Fruit fly (Drosophila melanogaster) whole organism, embryonic: ENCODE results near the gene CG15865.

Experiments used
- Adf1 ChIP-seq: fragments of 200-800 bp; sonication (Bioruptor generic); IDR thresholded peaks from 2 replicates; pipeline ENCODE4 v1.3.6; 2022; ENCODE audit warnings: missing biosample characterization, missing genetic modification characterization
- C15 ChIP-seq: fragments of 200-800 bp; sonication (Bioruptor generic); IDR thresholded peaks from 3 replicates; pipeline ENCODE4 v1.3.6; 2022; ENCODE audit warnings: missing biosample characterization, missing genetic modification characterization
- CG11723 ChIP-seq: fragments of 200-800 bp; sonication (Bioruptor generic); optimal IDR thresholded peaks from 2 replicates; lab custom pipeline; 2017; ENCODE audit warnings: missing biosample characterization, mild to moderate bottlenecking, missing genetic modification characterization
- CG13775 ChIP-seq: fragments of 200-800 bp; sonication (Bioruptor generic); optimal IDR thresholded peaks from 3 replicates; lab custom pipeline; 2017; ENCODE audit warnings: missing biosample characterization, mild to moderate bottlenecking, missing genetic modification characterization
- CG13894 ChIP-seq: fragments of 200-800 bp; sonication (Bioruptor generic); optimal IDR thresholded peaks from 3 replicates; lab custom pipeline; 2018; ENCODE audit warnings: missing biosample characterization, mild to moderate bottlenecking, missing genetic modification characterization, moderate library complexity
- CG14050 ChIP-seq: fragments of 200-800 bp; sonication (Bioruptor generic); IDR thresholded peaks from 3 replicates; pipeline ENCODE4 v1.3.6; 2022; ENCODE audit warnings: missing biosample characterization, missing genetic modification characterization
- CG14710 ChIP-seq: fragments of 200-800 bp; sonication (Bioruptor generic); optimal IDR thresholded peaks from 3 replicates; lab custom pipeline; 2019; ENCODE audit warnings: missing biosample characterization, mild to moderate bottlenecking, missing genetic modification characterization, moderate library complexity
- CG15011 ChIP-seq: fragments of 200-800 bp; sonication (Bioruptor generic); optimal IDR thresholded peaks from 3 replicates; lab custom pipeline; 2018; ENCODE audit warnings: missing biosample characterization, mild to moderate bottlenecking, missing genetic modification characterization
- CG15601 ChIP-seq: fragments of 200-800 bp; sonication (Bioruptor generic); optimal IDR thresholded peaks from 3 replicates; lab custom pipeline; 2019; ENCODE audit warnings: missing biosample characterization, mild to moderate bottlenecking, missing genetic modification characterization, moderate library complexity
- CG17186 ChIP-seq: fragments of 200-800 bp; sonication (Bioruptor generic); optimal IDR thresholded peaks from 3 replicates; lab custom pipeline; 2017; ENCODE audit warnings: missing biosample characterization, missing genetic modification reagents, missing genetic modification characterization
- CG17361 ChIP-seq: fragments of 200-800 bp; sonication (Bioruptor generic); IDR thresholded peaks from 3 replicates; pipeline ENCODE4 v1.3.6; 2022; ENCODE audit warnings: missing biosample characterization, missing genetic modification characterization
- CG31441 ChIP-seq: fragments of 200-800 bp; sonication (Bioruptor generic); IDR thresholded peaks from 2 replicates; pipeline ENCODE4 v1.3.6; 2022; ENCODE audit warnings: missing biosample characterization, missing genetic modification characterization
- CG43689 ChIP-seq: fragments of 200-800 bp; sonication (Bioruptor generic); IDR thresholded peaks from 2 replicates; pipeline ENCODE4 v1.3.6; 2022; ENCODE audit warnings: missing biosample characterization, missing genetic modification characterization
- CG4820 ChIP-seq: fragments of 200-800 bp; sonication (Bioruptor generic); optimal IDR thresholded peaks from 3 replicates; lab custom pipeline; 2016; ENCODE audit warnings: missing biosample characterization, missing genetic modification characterization
- CG8281 ChIP-seq: fragments of 200-800 bp; sonication (Bioruptor generic); optimal IDR thresholded peaks from 2 replicates; lab custom pipeline; 2018; ENCODE audit warnings: missing biosample characterization, mild to moderate bottlenecking, missing genetic modification characterization, moderate library complexity
- CG8290 ChIP-seq, 3 experiments: fragments of 200-800 bp; sonication (Bioruptor generic); optimal IDR thresholded peaks; 2 replicates each; lab custom pipeline; 2016 to 2019; ENCODE audit warnings: missing biosample characterization in 3 of 3, missing genetic modification characterization in 3 of 3, mild to moderate bottlenecking in 2 of 3, moderate library complexity in 1 of 3
- CG9727 ChIP-seq: fragments of 200-800 bp; sonication (Bioruptor generic); optimal IDR thresholded peaks from 3 replicates; lab custom pipeline; 2017; ENCODE audit warnings: missing biosample characterization, mild to moderate bottlenecking, missing genetic modification characterization
- D19B ChIP-seq: fragments of 200-800 bp; sonication (Bioruptor generic); optimal IDR thresholded peaks from 2 replicates; lab custom pipeline; 2017; ENCODE audit warnings: missing biosample characterization, mild to moderate bottlenecking, missing genetic modification characterization
- Ets65A ChIP-seq: fragments of 200-800 bp; sonication (Bioruptor generic); peaks from one replicate; lab custom pipeline; 2016; ENCODE audit warnings: missing biosample characterization, missing genetic modification characterization
- Gug ChIP-seq: fragments of 200-800 bp; sonication (Bioruptor generic); IDR thresholded peaks from 4 replicates; pipeline ENCODE4 v1.3.6; 2022; ENCODE audit warnings: missing biosample characterization, missing genetic modification characterization
- Hey ChIP-seq: fragments of 200-800 bp; sonication (Bioruptor generic); optimal IDR thresholded peaks from 3 replicates; lab custom pipeline; 2018; ENCODE audit warnings: missing biosample characterization, mild to moderate bottlenecking, missing genetic modification characterization
- Lim3 ChIP-seq: fragments of 200-800 bp; sonication (Bioruptor generic); IDR thresholded peaks from 2 replicates; pipeline ENCODE4 v1.3.6; 2022; ENCODE audit warnings: missing biosample characterization, missing genetic modification characterization
- Mad ChIP-seq: fragments of 200-800 bp; sonication (Bioruptor generic); optimal IDR thresholded peaks from 2 replicates; lab custom pipeline; 2016; ENCODE audit warnings: missing biosample characterization, missing genetic modification characterization
- Pdp1 ChIP-seq, 2 experiments: fragments of 200-800 bp; sonication (Bioruptor generic); optimal IDR thresholded peaks; 3 replicates each; lab custom pipeline; 2016; ENCODE audit warnings: missing biosample characterization in 2 of 2, missing genetic modification characterization in 2 of 2, mild to moderate bottlenecking in 1 of 2, moderate library complexity in 1 of 2
- Sry-β ChIP-seq: fragments of 200-800 bp; sonication (Bioruptor generic); optimal IDR thresholded peaks from 2 replicates; lab custom pipeline; 2018; ENCODE audit warnings: missing biosample characterization, mild to moderate bottlenecking, missing genetic modification characterization, moderate library complexity
- Xbp1 ChIP-seq: fragments of 200-800 bp; sonication (Bioruptor generic); optimal IDR thresholded peaks from 3 replicates; lab custom pipeline; 2016; ENCODE audit warnings: missing biosample characterization, mild to moderate bottlenecking, missing genetic modification characterization
- Xrp1 ChIP-seq: fragments of 200-800 bp; sonication (Bioruptor generic); IDR thresholded peaks from 2 replicates; pipeline ENCODE4 v1.3.6; 2022; ENCODE audit warnings: missing biosample characterization, missing genetic modification characterization
- abd-A ChIP-seq: fragments of 200-800 bp; sonication (Bioruptor generic); optimal IDR thresholded peaks from 3 replicates; lab custom pipeline; 2019; ENCODE audit warnings: missing biosample characterization, mild to moderate bottlenecking, missing genetic modification characterization, moderate library complexity
- bigmax ChIP-seq: fragments of 200-800 bp; sonication (Bioruptor generic); optimal IDR thresholded peaks from 2 replicates; lab custom pipeline; 2018; ENCODE audit warnings: missing biosample characterization, mild to moderate bottlenecking, missing genetic modification characterization
- bowl ChIP-seq: fragments of 200-800 bp; sonication (Bioruptor generic); IDR thresholded peaks from 2 replicates; pipeline ENCODE4 v1.3.6; 2022; ENCODE audit warnings: missing biosample characterization, missing genetic modification characterization
- cas ChIP-seq: fragments of 200-800 bp; sonication (Bioruptor generic); IDR thresholded peaks from 2 replicates; pipeline ENCODE4 v1.3.6; 2022; ENCODE audit warnings: missing biosample characterization, missing genetic modification characterization
- chinmo ChIP-seq: fragments of 200-800 bp; sonication (Bioruptor generic); IDR thresholded peaks from 4 replicates; pipeline ENCODE4 v1.3.6; 2022; ENCODE audit warnings: missing biosample characterization, missing genetic modification characterization; ENCODE audit not compliant: partially characterized antibody
- ci ChIP-seq: fragments of 200-800 bp; sonication (Bioruptor generic); IDR thresholded peaks from 3 replicates; pipeline ENCODE4 v1.3.6; 2022; ENCODE audit warnings: missing biosample characterization, missing genetic modification characterization
- cwo ChIP-seq: fragments of 200-800 bp; sonication (Bioruptor generic); optimal IDR thresholded peaks from 3 replicates; lab custom pipeline; 2017; ENCODE audit warnings: missing biosample characterization, missing genetic modification characterization, mild to moderate bottlenecking, moderate library complexity, missing genetic modification reagents
- da ChIP-seq: fragments of 200-800 bp; sonication (Bioruptor generic); optimal IDR thresholded peaks from 2 replicates; lab custom pipeline; 2016; ENCODE audit warnings: missing biosample characterization, missing genetic modification characterization
- danr ChIP-seq: fragments of 200-800 bp; sonication (Bioruptor generic); IDR thresholded peaks from 2 replicates; pipeline ENCODE4 v1.3.6; 2022; ENCODE audit warnings: missing biosample characterization, missing genetic modification characterization
- dimm ChIP-seq: fragments of 200-800 bp; sonication (Bioruptor generic); IDR thresholded peaks from 2 replicates; pipeline ENCODE4 v1.3.6; 2022; ENCODE audit warnings: missing biosample characterization, missing genetic modification characterization
- dysf ChIP-seq: fragments of 200-800 bp; sonication (Bioruptor generic); IDR thresholded peaks from 3 replicates; pipeline ENCODE4 v1.3.6; 2022; ENCODE audit warnings: missing biosample characterization, missing genetic modification characterization
- ewg ChIP-seq: fragments of 200-800 bp; sonication (Bioruptor generic); optimal IDR thresholded peaks from 3 replicates; lab custom pipeline; 2017; ENCODE audit warnings: mild to moderate bottlenecking, missing biosample characterization, missing genetic modification reagents, missing genetic modification characterization
- gro ChIP-seq: fragments of 200-800 bp; sonication (Bioruptor generic); optimal IDR thresholded peaks from 2 replicates; lab custom pipeline; 2016; ENCODE audit warnings: missing biosample characterization, missing genetic modification characterization
- insv ChIP-seq, 2 experiments: fragments of 200-800 bp; sonication (Bioruptor generic); optimal IDR thresholded peaks; 3 replicates each; lab custom pipeline; 2016 to 2018; ENCODE audit warnings: missing biosample characterization in 2 of 2, missing genetic modification characterization in 2 of 2
- jing ChIP-seq: fragments of 200-800 bp; sonication (Bioruptor generic); optimal IDR thresholded peaks from 2 replicates; lab custom pipeline; 2018; ENCODE audit warnings: missing biosample characterization, mild to moderate bottlenecking, missing genetic modification characterization
- pan ChIP-seq, 4 experiments: fragments of >200 bp in 3 of 4; fragments of 200-800 bp in 1 of 4; sonication (Bioruptor generic) in 1 of 4; optimal IDR thresholded peaks in 3 of 4; IDR thresholded peaks in 1 of 4; 2 replicates each; pipeline versions ENCODE4 v1.3.6 to Lab custom; 2017 to 2022; ENCODE audit warnings: missing biosample characterization in 2 of 4, missing genetic modification characterization in 2 of 4, mixed read lengths in 1 of 4
- phol ChIP-seq: fragments of 200-800 bp; sonication (Bioruptor generic); optimal IDR thresholded peaks from 3 replicates; lab custom pipeline; 2018; ENCODE audit warnings: missing biosample characterization, mild to moderate bottlenecking, missing genetic modification characterization, moderate library complexity
- pum ChIP-seq: fragments of 200-800 bp; sonication (Bioruptor generic); optimal IDR thresholded peaks from 2 replicates; lab custom pipeline; 2016; ENCODE audit warnings: missing biosample characterization, missing genetic modification characterization
- so ChIP-seq: fragments of 200-800 bp; sonication (Bioruptor generic); IDR thresholded peaks from 3 replicates; pipeline ENCODE4 v1.3.6; 2022; ENCODE audit warnings: missing biosample characterization, missing genetic modification characterization
- tap ChIP-seq: fragments of 200-800 bp; optimal IDR thresholded peaks from 3 replicates; lab custom pipeline; 2019; ENCODE audit warnings: missing biosample characterization, mild to moderate bottlenecking, missing genetic modification characterization, moderate library complexity
- wor ChIP-seq: fragments of 200-800 bp; sonication (Bioruptor generic); IDR thresholded peaks from 2 replicates; pipeline ENCODE4 v1.3.6; 2022; ENCODE audit warnings: missing biosample characterization, missing genetic modification characterization
- yki ChIP-seq: fragments of >200 bp; optimal IDR thresholded peaks from 3 replicates; lab custom pipeline; 2018

The CG15865 gene

dm6 chrX:16623524-16623923 lies 40.7 kb downstream of the CG15865 start (continued):
- TF ChIP-seq chinmo (GFP tag; lab: Robert Waterston, UW) = peak; percentile 41; the same call in 1 of the 4 replicates
- TF ChIP-seq CG8281 = no peak

dm6 chrX:16621462-16621861 lies 42.8 kb downstream of the CG15865 start, which contains the start of gene CG9782:
TSS of gene CG9782 (minus strand) at chrX:16621589.
- TF ChIP-seq CG9727 (no peak), CG11723 (GFP tag; lab: Kevin White, UChicago) (no peak), cwo (GFP tag; lab: Kevin White, UChicago) (peak; percentile 0), CG17186 (GFP tag; lab: Kevin White, UChicago) (no peak), CG15011 (GFP tag; lab: Kevin White, UChicago) (no peak), ewg (GFP tag; lab: Kevin White, UChicago) (no peak), CG17361 (GFP tag; lab: Robert Waterston, UW) (no peak), Pdp1 (GFP tag; optimal IDR thresholded peaks at IDR 0.05; lab: Kevin White, UChicago) (no peak), CG4820 (GFP tag; lab: Kevin White, UChicago) (no peak), CG13775 (GFP tag; lab: Kevin White, UChicago) (no peak), Mad (GFP tag; lab: Kevin White, UChicago) (no peak), C15 (GFP tag; lab: Robert Waterston, UW) (no peak), Sry-β (GFP tag; lab: Kevin White, UChicago) (no peak), CG43689 (no peak), jing (GFP tag; lab: Kevin White, UChicago) (no peak), CG13894 (tag; lab: Kevin White, UChicago) (peak; percentile 44), CG15601 (tag; lab: Kevin White, UChicago) (no peak), pan (optimal IDR thresholded peaks at IDR 0.05; lab: Kevin White, UChicago) (no peak), pan (GFP tag; optimal IDR thresholded peaks at IDR 0.05 in 1 of 2, IDR thresholded peaks at IDR 0.05 in 1 of 2) (no peak), bigmax (GFP tag; lab: Kevin White, UChicago) (no peak), abd-A (peak; percentile 19), D19B (no peak), Lim3 (GFP tag; lab: Robert Waterston, UW) (no peak), dysf (GFP tag; lab: Robert Waterston, UW) (0 out of 3 replicates have a peak, but pooled peaks have one; percentile 16), CG31441 (GFP tag; lab: Robert Waterston, UW) (no peak), pum (GFP tag; lab: Kevin White, UChicago) (no peak), dimm (no peak), Gug (no peak), da (GFP tag; lab: Kevin White, UChicago) (no peak), so (GFP tag; lab: Robert Waterston, UW) (no peak), Xrp1 (GFP tag; lab: Robert Waterston, UW) (no peak), danr (GFP tag; lab: Robert Waterston, UW) (no peak), insv (GFP tag; optimal IDR thresholded peaks at IDR 0.05; lab: Kevin White, UChicago) (no peak), Xbp1 (GFP tag; lab: Kevin White, UChicago) (no peak), yki (lab: Kevin White, UChicago) (no peak), CG14710 (tag; lab: Kevin White, UChicago) (no peak), Hey (tag; lab: Kevin White, UChicago) (no peak), bowl (GFP tag; lab: Robert Waterston, UW) (no peak), wor (GFP tag; lab: Robert Waterston, UW) (no peak), CG14050 (no peak), tap (no peak), chinmo (GFP tag; lab: Robert Waterston, UW) (peak; percentile 92), CG8290 (GFP tag; optimal IDR thresholded peaks at IDR 0.05; lab: Kevin White, UChicago) (no peak), CG8290 (tag; optimal IDR thresholded peaks at IDR 0.05; lab: Kevin White, UChicago) (no peak), Ets65A (GFP tag; lab: Kevin White, UChicago) (no peak), ci (peak; percentile 51; the same call in 2 of the 3 replicates), gro (GFP tag; lab: Kevin White, UChicago) (no peak), phol (tag; lab: Kevin White, UChicago) (no peak), Adf1 (GFP tag; lab: Robert Waterston, UW) (peak; percentile 81), cas (GFP tag; lab: Robert Waterston, UW) (no peak)
